Fruit fly (Drosophila melanogaster) whole organism, wandering third instar larva: ENCODE results near the gene CG14960.

Source experiments
- Hr83 ChIP-seq: fragments of 200-300 bp; sonication (Bioruptor generic); optimal IDR thresholded peaks from 2 replicates; lab custom pipeline; 2016; ENCODE audit warnings: missing biosample characterization, mild to moderate bottlenecking, missing genetic modification characterization, moderate library complexity; ENCODE audit not compliant: poor library complexity, severe bottlenecking
- Mio ChIP-seq: sonication (Bioruptor generic); optimal IDR thresholded peaks from 2 replicates; lab custom pipeline; 2016; ENCODE audit warnings: missing biosample characterization, missing genetic modification characterization
- N ChIP-seq: fragments of >200 bp; optimal IDR thresholded peaks from 2 replicates; lab custom pipeline; 2018; ENCODE audit warnings: missing biosample characterization, missing external identifiers, missing genetic modification characterization
- Sp1 ChIP-seq: fragments of 200-800 bp; sonication (Bioruptor generic); optimal IDR thresholded peaks from 3 replicates; lab custom pipeline; 2019; ENCODE audit warnings: missing biosample characterization, mild to moderate bottlenecking, missing genetic modification characterization, moderate library complexity
- dmrt93B ChIP-seq: fragments of 200-800 bp; sonication (Bioruptor generic); optimal IDR thresholded peaks from 2 replicates; lab custom pipeline; 2018; ENCODE audit warnings: missing biosample characterization, mild to moderate bottlenecking, missing genetic modification characterization
- fru ChIP-seq: fragments of 200-800 bp; sonication (Bioruptor generic); optimal IDR thresholded peaks from 3 replicates; lab custom pipeline; 2016; ENCODE audit warnings: missing biosample characterization, mild to moderate bottlenecking, missing genetic modification characterization
- h ChIP-seq: fragments of 200-800 bp; sonication (Bioruptor generic); optimal IDR thresholded peaks from 3 replicates; lab custom pipeline; 2016; ENCODE audit warnings: missing biosample characterization, mild to moderate bottlenecking, missing genetic modification characterization
- pan ChIP-seq: fragments of >200 bp; optimal IDR thresholded peaks from 2 replicates; lab custom pipeline; 2017

- TF ChIP-seq Sp1 (GFP tag; lab: Kevin White, UChicago): peak; percentile 98
- TF ChIP-seq Mio (GFP tag; lab: Kevin White, UChicago): no peak
- peak; percentile 93 for TF ChIP-seq dmrt93B (GFP tag; lab: Kevin White, UChicago)
- peak; percentile 91 for TF ChIP-seq h (GFP tag; lab: Kevin White, UChicago)
- TF ChIP-seq N: no peak
- peak; percentile 89 for TF ChIP-seq fru (GFP tag; lab: Kevin White, UChicago)
- peak; percentile 17 for TF ChIP-seq Hr83 (GFP tag; lab: Kevin White, UChicago)
- no peak for TF ChIP-seq pan (lab: Kevin White, UChicago)
These were observed 30.1 kb upstream of the CG14960 start for dm6 chr3L:3240597-3241367.
